Worm (Caenorhabditis elegans): ENCODE measurements around the gene unc-43.

Gene unc-43

ce11 chrIV:10284194-10284910 is 65.7 kb downstream of the unc-43 start, which contains the start of gene rad-51 (continued):
- TF ChIP-seq snpc-4 (tag; optimal IDR thresholded peaks at IDR 0.05), result no peak
- peak; percentile 72 for TF ChIP-seq snu-23 (GFP tag; optimal IDR thresholded peaks at IDR 0.05)
- TF ChIP-seq lin-14 (GFP tag; optimal IDR thresholded peaks at IDR 0.05), result peak; percentile 97
- peak; percentile 24; the same call in 1 of the 2 replicates for TF ChIP-seq isw-1 (GFP tag; IDR thresholded peaks at IDR 0.05)
- peak; percentile 16 for TF ChIP-seq ceh-8 (GFP tag; optimal IDR thresholded peaks at IDR 0.05)
- TF ChIP-seq dpl-1 (GFP tag; optimal IDR thresholded peaks at IDR 0.05), result peak; percentile 78 to 89 (median 81)
- peak; percentile 32 for TF ChIP-seq unc-86 (tag; optimal IDR thresholded peaks at IDR 0.05)
- no peak for TF ChIP-seq aha-1 (tag; optimal IDR thresholded peaks at IDR 0.05)
- TF ChIP-seq xbp-1 (tag; optimal IDR thresholded peaks at IDR 0.05), result peak; percentile 45
- TF ChIP-seq lin-15B (tag; optimal IDR thresholded peaks at IDR 0.05), result peak; percentile 69
- no peak for TF ChIP-seq grh-1 (GFP tag; IDR thresholded peaks at IDR 0.05)
- peak; percentile 48 to 79 for TF ChIP-seq lsy-2 (tag; optimal IDR thresholded peaks at IDR 0.05)
- peak; percentile 17 for TF ChIP-seq nhr-90 (tag; optimal IDR thresholded peaks at IDR 0.05; ENCODE audit: poor library complexity)

DNA sequence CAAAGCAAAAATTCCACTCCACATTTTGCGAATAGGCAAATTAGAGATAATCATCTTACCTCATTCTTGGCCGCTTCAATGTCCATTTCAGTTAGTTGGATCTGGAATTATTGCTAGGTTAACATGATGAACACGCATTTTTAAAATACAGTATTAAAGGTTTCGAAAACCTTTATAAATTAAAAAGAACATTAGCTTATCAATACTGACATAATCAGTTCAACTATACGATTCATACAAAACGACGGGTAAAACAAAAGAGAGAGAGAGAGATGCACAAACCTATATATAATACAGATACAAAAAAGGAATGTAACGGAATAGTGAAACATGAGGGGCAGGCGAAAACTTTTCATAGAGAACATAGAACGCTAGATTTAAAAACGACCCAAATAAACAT is 68.5 kb downstream of the unc-43 start, which contains the start of gene thk-1:
thk-1 (minus strand) TSS at position 101 of the 400 bp plus-strand sequence.
- no peak for TF ChIP-seq ceh-88 (GFP tag; IDR thresholded peaks at IDR 0.05)
- no peak for TF ChIP-seq nhr-12 (tag; optimal IDR thresholded peaks at IDR 0.05)
- TF ChIP-seq snpc-4 (tag; optimal IDR thresholded peaks at IDR 0.05), result no peak
- TF ChIP-seq lin-14 (GFP tag; optimal IDR thresholded peaks at IDR 0.05), result no peak

DNA sequence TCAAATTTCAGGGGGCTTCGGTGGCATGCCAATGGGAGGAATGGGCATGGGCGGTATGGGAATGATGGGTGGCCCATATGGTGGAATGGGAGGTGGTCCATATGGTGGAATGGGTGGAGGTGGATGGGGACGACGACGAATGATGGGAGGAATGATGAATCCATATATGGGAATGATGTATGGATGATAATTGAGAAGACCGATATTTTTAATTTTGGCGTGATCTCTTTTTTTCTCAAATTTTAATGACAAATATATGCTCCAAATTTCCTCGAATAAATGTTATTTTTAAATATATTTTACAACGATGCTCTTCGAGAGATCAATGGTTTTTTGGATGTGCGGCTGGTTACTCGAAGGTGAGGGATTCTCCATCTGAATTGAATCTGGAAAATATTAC is 72.3 kb downstream of the unc-43 start, which contains the start of gene Y43C5A.4:
Y43C5A.4 (plus strand) TSS at position 301 of the 400 bp plus-strand sequence.
- TF ChIP-seq ztf-4 (tag; optimal IDR thresholded peaks at IDR 0.05) (no peak), nhr-19 (GFP tag; conservative IDR thresholded peaks at IDR 0.05) (no peak), hpl-2 (GFP tag; optimal IDR thresholded peaks at IDR 0.05) (no peak), fkh-8 (tag; optimal IDR thresholded peaks at IDR 0.05) (no peak), unc-130 (tag; optimal IDR thresholded peaks at IDR 0.05) (no peak), ets-5 (GFP tag; IDR thresholded peaks at IDR 0.05) (no peak), efl-3 (GFP tag; optimal IDR thresholded peaks at IDR 0.05) (no peak), nhr-12 (tag; optimal IDR thresholded peaks at IDR 0.05) (no peak)

DNA sequence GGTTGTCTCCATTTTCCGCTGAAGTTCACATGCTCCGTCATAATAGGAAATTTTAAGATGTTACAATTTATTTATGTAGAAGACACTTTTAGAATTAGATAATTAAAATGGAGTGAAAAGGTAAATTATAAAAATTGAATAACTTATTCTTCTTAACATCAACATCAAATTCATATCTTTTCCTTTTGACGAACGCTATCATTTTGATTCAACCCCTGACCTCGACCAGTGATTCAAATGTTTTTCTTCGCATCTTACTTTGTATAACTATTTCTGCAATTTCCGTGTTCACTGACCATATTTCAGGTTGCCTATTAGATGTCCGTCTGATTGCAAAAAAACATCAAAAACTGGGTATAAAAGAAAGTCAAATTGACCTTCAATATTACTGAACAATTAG is 73.1 kb downstream of the unc-43 start, which contains the start of gene Y43C5A.7:
Y43C5A.7 (plus strand) TSS at position 301 of the 400 bp plus-strand sequence.
- TF ChIP-seq mep-1 (tag; optimal IDR thresholded peaks at IDR 0.05) (no peak), alr-1 (tag; optimal IDR thresholded peaks at IDR 0.05; ENCODE audit: borderline replicate concordance) (no peak), nhr-237 (tag; optimal IDR thresholded peaks at IDR 0.05) (no peak), nhr-19 (GFP tag; conservative IDR thresholded peaks at IDR 0.05) (no peak), nhr-11 (tag; optimal IDR thresholded peaks at IDR 0.05) (no peak), lin-15B (tag; optimal IDR thresholded peaks at IDR 0.05) (no peak), ztf-11 (tag; optimal IDR thresholded peaks at IDR 0.05) (no peak), hpl-2 (GFP tag; optimal IDR thresholded peaks at IDR 0.05) (no peak), egl-27 (tag; optimal IDR thresholded peaks at IDR 0.05) (no peak), C16A3.4 (tag; optimal IDR thresholded peaks at IDR 0.05) (no peak), dpl-1 (GFP tag; optimal IDR thresholded peaks at IDR 0.05) (no peak), snu-23 (GFP tag; optimal IDR thresholded peaks at IDR 0.05) (no peak), efl-1 (optimal IDR thresholded peaks at IDR 0.05) (no peak), efl-1 (GFP tag; optimal IDR thresholded peaks at IDR 0.05 in 1 of 2) (no peak), nhr-12 (tag; optimal IDR thresholded peaks at IDR 0.05) (no peak)

DNA sequence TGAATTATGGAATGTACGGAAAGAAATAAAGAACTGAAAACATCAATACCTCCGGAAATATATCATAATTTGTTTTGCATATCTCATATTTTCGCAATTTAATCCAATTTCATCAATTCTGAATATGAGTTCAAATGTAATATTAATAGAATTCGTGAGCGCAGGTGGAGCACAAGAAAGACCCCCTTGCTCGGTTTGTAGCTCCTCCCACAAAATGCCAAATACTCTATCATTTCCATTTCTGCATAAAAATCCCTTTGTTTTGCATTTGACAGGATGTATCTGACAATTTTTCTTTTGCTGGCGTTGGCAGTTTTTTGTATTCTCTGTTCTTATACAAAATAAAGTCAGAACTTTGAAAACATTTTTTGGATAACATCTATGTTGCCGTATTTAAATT is 75.0 kb downstream of the unc-43 start:
- TF ChIP-seq nhr-71 (tag; optimal IDR thresholded peaks at IDR 0.05), result peak; percentile 37
- no peak for TF ChIP-seq snu-23 (GFP tag; optimal IDR thresholded peaks at IDR 0.05)
- peak; percentile 75 for TF ChIP-seq nhr-85 (tag)
